Fruit fly (Drosophila melanogaster) whole organism, embryonic: Measurements from ENCODE around the gene pall.

Experiments used
- ATbp ChIP-seq: fragments of 200-800 bp; sonication (Bioruptor generic); optimal IDR thresholded peaks from 2 replicates; lab custom pipeline; 2017; ENCODE audit warnings: missing biosample characterization, mild to moderate bottlenecking, missing genetic modification characterization, missing genetic modification reagents
- BEAF-32 ChIP-seq: fragments of 200-800 bp; sonication (Bioruptor generic); optimal IDR thresholded peaks from 3 replicates; lab custom pipeline; 2017; ENCODE audit warnings: missing biosample characterization, missing genetic modification characterization, mild to moderate bottlenecking, moderate library complexity, missing genetic modification reagents
- Bteb2 ChIP-seq: fragments of 200-800 bp; sonication (Bioruptor generic); optimal IDR thresholded peaks from 2 replicates; lab custom pipeline; 2016; ENCODE audit warnings: missing biosample characterization, missing genetic modification characterization
- CG10543 ChIP-seq: fragments of 200-800 bp; sonication (Bioruptor generic); optimal IDR thresholded peaks from 3 replicates; lab custom pipeline; 2017; ENCODE audit warnings: missing biosample characterization, mild to moderate bottlenecking, missing genetic modification characterization, moderate library complexity
- CG11696 ChIP-seq: fragments of 200-800 bp; sonication (Bioruptor generic); IDR thresholded peaks from 2 replicates; pipeline ENCODE4 v1.3.6; 2022; ENCODE audit warnings: missing biosample characterization, missing genetic modification characterization
- CG12104 ChIP-seq: fragments of 200-800 bp; sonication (Bioruptor generic); optimal IDR thresholded peaks from 3 replicates; lab custom pipeline; 2016; ENCODE audit warnings: missing biosample characterization, missing genetic modification characterization
- CG12391 ChIP-seq: fragments of 200-800 bp; sonication (Bioruptor generic); optimal IDR thresholded peaks from 3 replicates; lab custom pipeline; 2018; ENCODE audit warnings: missing biosample characterization, mild to moderate bottlenecking, missing genetic modification characterization, moderate library complexity
- CG15514 ChIP-seq: fragments of 200-800 bp; sonication (Bioruptor generic); optimal IDR thresholded peaks from 3 replicates; lab custom pipeline; 2017; ENCODE audit warnings: missing biosample characterization, missing genetic modification characterization, mild to moderate bottlenecking, moderate library complexity, missing genetic modification reagents
- CG17359 ChIP-seq: fragments of 200-800 bp; sonication (Bioruptor generic); optimal IDR thresholded peaks from 3 replicates; lab custom pipeline; 2018; ENCODE audit warnings: missing biosample characterization, mild to moderate bottlenecking, missing genetic modification characterization, moderate library complexity
- CG17361 ChIP-seq: fragments of 200-800 bp; sonication (Bioruptor generic); IDR thresholded peaks from 3 replicates; pipeline ENCODE4 v1.3.6; 2022; ENCODE audit warnings: missing biosample characterization, missing genetic modification characterization
- CG17829 ChIP-seq: fragments of 200-800 bp; optimal IDR thresholded peaks from 2 replicates; lab custom pipeline; 2019; ENCODE audit warnings: missing biosample characterization, mild to moderate bottlenecking, missing genetic modification characterization, moderate library complexity
- CG18262 ChIP-seq: fragments of 200-800 bp; optimal IDR thresholded peaks from 3 replicates; lab custom pipeline; 2019; ENCODE audit warnings: missing biosample characterization, mild to moderate bottlenecking, missing genetic modification characterization, moderate library complexity
- CG18619 ChIP-seq: fragments of 200-800 bp; sonication (Bioruptor generic); optimal IDR thresholded peaks from 3 replicates; lab custom pipeline; 2017; ENCODE audit warnings: missing biosample characterization, mild to moderate bottlenecking, missing genetic modification characterization
- CG2678 ChIP-seq: fragments of 200-800 bp; sonication (Bioruptor generic); optimal IDR thresholded peaks from 3 replicates; lab custom pipeline; 2019; ENCODE audit warnings: missing biosample characterization, mild to moderate bottlenecking, missing genetic modification characterization, moderate library complexity
- CG32532 ChIP-seq: fragments of 200-800 bp; sonication (Bioruptor generic); IDR thresholded peaks from 2 replicates; pipeline ENCODE4 v1.3.6; 2022; ENCODE audit warnings: missing biosample characterization, missing genetic modification characterization
- CG4707 ChIP-seq: fragments of 200-800 bp; sonication (Bioruptor generic); optimal IDR thresholded peaks from 2 replicates; lab custom pipeline; 2018; ENCODE audit warnings: missing biosample characterization, mild to moderate bottlenecking, missing genetic modification characterization, moderate library complexity
- CG6791 ChIP-seq: fragments of 200-800 bp; sonication (Bioruptor generic); IDR thresholded peaks from 3 replicates; pipeline ENCODE4 v1.3.6; 2022; ENCODE audit warnings: missing biosample characterization, missing genetic modification characterization; ENCODE audit not compliant: partially characterized antibody
- CG8944 ChIP-seq: fragments of 200-800 bp; sonication (Bioruptor generic); optimal IDR thresholded peaks from 3 replicates; lab custom pipeline; 2016; ENCODE audit warnings: missing biosample characterization, missing genetic modification characterization
- CrebB ChIP-seq: fragments of 200-800 bp; sonication (Bioruptor generic); optimal IDR thresholded peaks from 3 replicates; lab custom pipeline; 2018; ENCODE audit warnings: missing biosample characterization, mild to moderate bottlenecking, missing genetic modification characterization
- D ChIP-seq, 2 experiments: fragments of 200-800 bp in 1 of 2; fragments of >200 bp in 1 of 2; sonication (Bioruptor generic) in 1 of 2; optimal IDR thresholded peaks; 2 replicates in 1 of 2; 3 replicates in 1 of 2; lab custom pipeline; 2017; ENCODE audit warnings: mild to moderate bottlenecking in 1 of 2, missing biosample characterization in 1 of 2, missing genetic modification characterization in 1 of 2, missing genetic modification reagents in 1 of 2
- Dbx ChIP-seq: fragments of 200-800 bp; sonication (Bioruptor generic); IDR thresholded peaks from 3 replicates; pipeline ENCODE4 v1.3.6; 2022; ENCODE audit warnings: missing biosample characterization, missing genetic modification characterization
- Gsc ChIP-seq: fragments of 200-800 bp; sonication (Bioruptor generic); IDR thresholded peaks from 2 replicates; pipeline ENCODE4 v1.3.6; 2022; ENCODE audit warnings: missing biosample characterization, missing genetic modification characterization
- HHEX ChIP-seq: fragments of 200-800 bp; sonication (Bioruptor generic); optimal IDR thresholded peaks from 3 replicates; lab custom pipeline; 2017; ENCODE audit warnings: missing biosample characterization, mild to moderate bottlenecking, missing genetic modification characterization, missing genetic modification reagents
- HLHmδ ChIP-seq: fragments of 200-800 bp; sonication (Bioruptor generic); optimal IDR thresholded peaks from 2 replicates; lab custom pipeline; 2018; ENCODE audit warnings: missing biosample characterization, mild to moderate bottlenecking, missing genetic modification characterization, moderate library complexity
- Lhr ChIP-seq: fragments of 200-800 bp; sonication (Bioruptor generic); optimal IDR thresholded peaks from 3 replicates; lab custom pipeline; 2017; ENCODE audit warnings: mild to moderate bottlenecking, missing biosample characterization, missing genetic modification reagents, missing genetic modification characterization
- MBD-R2 ChIP-seq: fragments of 200-800 bp; sonication (Bioruptor generic); IDR thresholded peaks from 2 replicates; pipeline ENCODE4 v1.3.6; 2022; ENCODE audit warnings: missing biosample characterization, missing genetic modification characterization
- MESR4 ChIP-seq: fragments of 200-800 bp; sonication (Bioruptor generic); optimal IDR thresholded peaks from 2 replicates; lab custom pipeline; 2018; ENCODE audit warnings: missing biosample characterization, mild to moderate bottlenecking, missing genetic modification characterization, moderate library complexity
- Mad ChIP-seq: fragments of 200-800 bp; sonication (Bioruptor generic); optimal IDR thresholded peaks from 2 replicates; lab custom pipeline; 2016; ENCODE audit warnings: missing biosample characterization, missing genetic modification characterization
- Neu2 ChIP-seq: fragments of 200-800 bp; sonication (Bioruptor generic); optimal IDR thresholded peaks from 3 replicates; lab custom pipeline; 2016; ENCODE audit warnings: missing biosample characterization, missing genetic modification characterization, borderline replicate concordance
- Nf-YA ChIP-seq: fragments of 200-800 bp; sonication (Bioruptor generic); IDR thresholded peaks from 2 replicates; pipeline ENCODE4 v1.3.6; 2022; ENCODE audit warnings: missing biosample characterization, missing genetic modification characterization
- Sin3A ChIP-seq: fragments of >200 bp; optimal IDR thresholded peaks from 2 replicates; lab custom pipeline; 2018
- Usf ChIP-seq: fragments of 200-800 bp; sonication (Bioruptor generic); optimal IDR thresholded peaks from 2 replicates; lab custom pipeline; 2017; ENCODE audit warnings: missing genotype, missing biosample characterization, missing genetic modification characterization
- bcd ChIP-seq: fragments of 200-800 bp; sonication (Bioruptor generic); optimal IDR thresholded peaks from 2 replicates; lab custom pipeline; 2017; ENCODE audit warnings: missing biosample characterization, mild to moderate bottlenecking, missing genetic modification characterization
- ewg ChIP-seq: fragments of 200-800 bp; sonication (Bioruptor generic); optimal IDR thresholded peaks from 3 replicates; lab custom pipeline; 2017; ENCODE audit warnings: mild to moderate bottlenecking, missing biosample characterization, missing genetic modification reagents, missing genetic modification characterization
- fd102C ChIP-seq: fragments of 200-800 bp; sonication (Bioruptor generic); optimal IDR thresholded peaks from 2 replicates; lab custom pipeline; 2018; ENCODE audit warnings: missing biosample characterization, mild to moderate bottlenecking, missing genetic modification characterization, moderate library complexity
- fd96Cb ChIP-seq: fragments of 200-800 bp; sonication (Bioruptor generic); optimal IDR thresholded peaks from 2 replicates; lab custom pipeline; 2018; ENCODE audit warnings: missing biosample characterization, mild to moderate bottlenecking, missing genetic modification characterization, moderate library complexity
- fu2 ChIP-seq: fragments of 200-800 bp; sonication (Bioruptor generic); optimal IDR thresholded peaks from 2 replicates; lab custom pipeline; 2016; ENCODE audit warnings: missing biosample characterization, missing genetic modification characterization
- ind ChIP-seq: fragments of 200-800 bp; sonication (Bioruptor generic); optimal IDR thresholded peaks from 3 replicates; lab custom pipeline; 2016; ENCODE audit warnings: missing biosample characterization, missing genetic modification characterization
- jing ChIP-seq: fragments of 200-800 bp; sonication (Bioruptor generic); optimal IDR thresholded peaks from 2 replicates; lab custom pipeline; 2018; ENCODE audit warnings: missing biosample characterization, mild to moderate bottlenecking, missing genetic modification characterization
- lov ChIP-seq, 2 experiments: fragments of 200-800 bp in 1 of 2; fragments of >200 bp in 1 of 2; sonication (Bioruptor generic) in 1 of 2; IDR thresholded peaks in 1 of 2; optimal IDR thresholded peaks in 1 of 2; 2 replicates in 1 of 2; 3 replicates in 1 of 2; pipeline versions ENCODE4 v1.3.6 to Lab custom; 2017 to 2022; ENCODE audit warnings: missing biosample characterization in 1 of 2, missing genetic modification characterization in 1 of 2
- nom ChIP-seq: fragments of 200-800 bp; sonication (Bioruptor generic); optimal IDR thresholded peaks from 2 replicates; lab custom pipeline; 2017; ENCODE audit warnings: missing biosample characterization, missing genetic modification characterization, mild to moderate bottlenecking, moderate library complexity, missing genetic modification reagents
- peb ChIP-seq: fragments of 200-800 bp; sonication (Bioruptor generic); IDR thresholded peaks from 2 replicates; pipeline ENCODE4 v1.3.6; 2022; ENCODE audit warnings: missing biosample characterization, missing genetic modification characterization
- pfk ChIP-seq: fragments of 200-800 bp; sonication (Bioruptor generic); optimal IDR thresholded peaks from 2 replicates; lab custom pipeline; 2018; ENCODE audit warnings: missing biosample characterization, mild to moderate bottlenecking, missing genetic modification characterization, moderate library complexity
- pros ChIP-seq: fragments of 200-800 bp; sonication (Bioruptor generic); optimal IDR thresholded peaks from 3 replicates; lab custom pipeline; 2019; ENCODE audit warnings: missing biosample characterization, mild to moderate bottlenecking, missing genetic modification characterization, moderate library complexity
- psq ChIP-seq: fragments of 200-800 bp; sonication (Bioruptor generic); optimal IDR thresholded peaks from 2 replicates; lab custom pipeline; 2017; ENCODE audit warnings: missing biosample characterization, missing genetic modification characterization
- slou ChIP-seq: fragments of 200-800 bp; sonication (Bioruptor generic); optimal IDR thresholded peaks from 3 replicates; lab custom pipeline; 2016; ENCODE audit warnings: missing biosample characterization, missing genetic modification characterization
- slp2 ChIP-seq: fragments of 200-800 bp; sonication (Bioruptor generic); optimal IDR thresholded peaks from 2 replicates; lab custom pipeline; 2016; ENCODE audit warnings: missing biosample characterization, missing genetic modification characterization
- tx ChIP-seq: fragments of 200-800 bp; sonication (Bioruptor generic); optimal IDR thresholded peaks from 2 replicates; lab custom pipeline; 2016; ENCODE audit warnings: missing biosample characterization, missing genetic modification characterization
- zf30C ChIP-seq: fragments of 200-800 bp; sonication (Bioruptor generic); optimal IDR thresholded peaks from 3 replicates; lab custom pipeline; 2018; ENCODE audit warnings: missing biosample characterization, mild to moderate bottlenecking, missing genetic modification characterization

pall gene

dm6 chr3L:9446731-9447238 is 40.8 kb downstream of the pall start, which contains the start of gene CG3529 (continued):
- TF ChIP-seq BEAF-32 (GFP tag; lab: Kevin White, UChicago) (peak; percentile 47), CG11696 (GFP tag; lab: Robert Waterston, UW) (no peak), CG15514 (GFP tag; lab: Kevin White, UChicago) (peak; percentile 73), pros (GFP tag; lab: Kevin White, UChicago) (no peak), Mad (GFP tag; lab: Kevin White, UChicago) (peak; percentile 18), CG10543 (GFP tag; lab: Kevin White, UChicago) (no peak), Usf (GFP tag; lab: Kevin White, UChicago) (no peak), nom (GFP tag; lab: Kevin White, UChicago) (peak; percentile 51), CrebB (peak; percentile 3), Sin3A (lab: Kevin White, UChicago) (peak; percentile 25), fu2 (GFP tag; lab: Kevin White, UChicago) (no peak), ATbp (peak; percentile 34), ewg (GFP tag; lab: Kevin White, UChicago) (peak; percentile 14), CG17359 (tag; lab: Kevin White, UChicago) (peak; percentile 13), pfk (GFP tag; lab: Kevin White, UChicago) (peak; percentile 16), tx (no peak), Neu2 (GFP tag; lab: Kevin White, UChicago) (no peak), CG2678 (tag; lab: Kevin White, UChicago) (peak; percentile 23), Gsc (GFP tag; lab: Robert Waterston, UW) (no peak), CG17361 (GFP tag; lab: Robert Waterston, UW) (0 out of 3 replicates have a peak, but pooled peaks have one; percentile 19), D (optimal IDR thresholded peaks at IDR 0.05; lab: Kevin White, UChicago) (no peak), D (GFP tag; optimal IDR thresholded peaks at IDR 0.05; lab: Kevin White, UChicago) (no peak), MESR4 (peak; percentile 75), CG32532 (GFP tag; lab: Robert Waterston, UW) (peak; percentile 47), CG6791 (0 out of 3 replicates have a peak, but pooled peaks have one; percentile 46), ind (GFP tag; lab: Kevin White, UChicago) (no peak), psq (GFP tag; lab: Kevin White, UChicago) (no peak), CG18619 (GFP tag; lab: Kevin White, UChicago) (no peak), fd96Cb (tag; lab: Kevin White, UChicago) (peak; percentile 16), MBD-R2 (GFP tag; lab: Robert Waterston, UW) (peak; percentile 53; the same call in 1 of the 2 replicates), fd102C (GFP tag; lab: Kevin White, UChicago) (no peak), Nf-YA (GFP tag; lab: Robert Waterston, UW) (peak; percentile 53; the same call in 1 of the 2 replicates), CG17829 (tag; lab: Kevin White, UChicago) (peak; percentile 37), Lhr (GFP tag; lab: Kevin White, UChicago) (peak; percentile 21), CG18262 (peak; percentile 18), HHEX (GFP tag; lab: Kevin White, UChicago) (no peak), slou (GFP tag; lab: Kevin White, UChicago) (no peak), Dbx (GFP tag; lab: Robert Waterston, UW) (no peak), CG12104 (GFP tag; lab: Kevin White, UChicago) (peak; percentile 21), bcd (peak; percentile 27), zf30C (GFP tag; lab: Kevin White, UChicago) (no peak), HLHmδ (GFP tag; lab: Kevin White, UChicago) (no peak), CG4707 (GFP tag; lab: Kevin White, UChicago) (peak; percentile 15), CG12391 (tag; lab: Kevin White, UChicago) (peak; percentile 39), CG8944 (peak; percentile 10), peb (GFP tag; lab: Robert Waterston, UW) (no peak), Bteb2 (GFP tag; lab: Kevin White, UChicago) (peak; percentile 20), slp2 (GFP tag; lab: Kevin White, UChicago) (peak; percentile 17), lov (optimal IDR thresholded peaks at IDR 0.05; lab: Kevin White, UChicago) (no peak), lov (GFP tag; IDR thresholded peaks at IDR 0.05; lab: Robert Waterston, UW) (no peak), jing (GFP tag; lab: Kevin White, UChicago) (no peak)
